Fruit fly (Drosophila melanogaster): ENCODE data around the gene Nup93-2.

Gene Nup93-2

DNA sequence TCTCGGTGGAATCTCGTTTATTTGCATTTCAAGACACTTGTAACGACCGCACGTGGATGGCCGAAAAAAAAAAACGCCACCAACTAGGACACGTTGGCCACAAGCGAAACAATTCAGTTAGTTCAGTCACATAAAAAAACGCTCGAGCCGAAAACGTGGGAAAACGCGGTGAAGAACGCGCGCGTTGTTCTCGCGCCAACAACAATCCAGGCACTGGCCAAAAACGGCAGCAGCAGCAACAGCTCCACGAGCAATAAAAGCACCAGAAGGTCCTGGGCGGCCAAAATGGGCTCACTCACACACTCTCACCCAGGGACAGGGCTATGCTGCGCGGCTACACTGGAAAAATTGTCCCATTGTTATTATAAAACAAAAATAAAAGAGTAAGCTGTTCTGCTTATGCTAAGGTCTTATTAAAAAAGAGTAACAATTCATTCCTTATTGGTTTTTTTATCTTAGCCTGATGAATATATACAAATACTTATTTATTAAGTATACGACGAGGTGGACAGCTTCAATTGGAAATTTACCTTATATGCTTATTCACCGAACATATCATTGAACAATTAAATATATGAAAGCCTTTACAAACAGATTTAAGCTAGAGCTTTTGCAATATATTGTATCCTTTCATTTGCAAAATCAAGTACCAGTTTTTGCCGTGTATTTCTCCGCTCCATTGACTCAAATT lies 22.8 kb downstream of the Nup93-2 start, which contains the start of gene btsz (continued):
- TF ChIP-seq Nf-YA (GFP tag; IDR thresholded peaks at IDR 0.05) (no peak), CG3847 (GFP tag; IDR thresholded peaks at IDR 0.05) (no peak), CG13123 (GFP tag; optimal IDR thresholded peaks at IDR 0.05) (no peak), CG12744 (GFP tag; optimal IDR thresholded peaks at IDR 0.05) (no peak), Hr51 (GFP tag; optimal IDR thresholded peaks at IDR 0.05) (peak in 1 of 2 experiments; percentile 60), CG15269 (tag; optimal IDR thresholded peaks at IDR 0.05) (peak; percentile 53), dimm (GFP tag; IDR thresholded peaks at IDR 0.05) (no peak), lilli (GFP tag; optimal IDR thresholded peaks at IDR 0.05) (peak; percentile 39), CG3281 (GFP tag; optimal IDR thresholded peaks at IDR 0.05) (peak; percentile 68), tna (GFP tag; IDR thresholded peaks at IDR 0.05; ENCODE audit: partially characterized antibody) (no peak), ind (GFP tag; optimal IDR thresholded peaks at IDR 0.05) (peak; percentile 44), sens-2 (GFP tag; IDR thresholded peaks at IDR 0.05) (no peak), Dek (tag; optimal IDR thresholded peaks at IDR 0.05) (peak; percentile 22), CG4328 (GFP tag; optimal IDR thresholded peaks at IDR 0.05) (peak; percentile 31), Blimp-1 (GFP tag; optimal IDR thresholded peaks at IDR 0.05) (no peak), CG30403 (GFP tag; optimal IDR thresholded peaks at IDR 0.05) (peak; percentile 66), CG6272 (GFP tag; IDR thresholded peaks at IDR 0.05) (no peak), zfh2 (GFP tag; optimal IDR thresholded peaks at IDR 0.05) (peak; percentile 5), CG4730 (GFP tag; IDR thresholded peaks at IDR 0.05) (no peak), BtbVII (GFP tag; optimal IDR thresholded peaks at IDR 0.05) (peak; percentile 49), CG15073 (GFP tag; optimal IDR thresholded peaks at IDR 0.05) (no peak), CG6689 (GFP tag; IDR thresholded peaks at IDR 0.05) (0 out of 2 replicates have a peak, but pooled peaks have one; percentile 31), unpg (GFP tag; optimal IDR thresholded peaks at IDR 0.05) (peak; percentile 5), CG10274 (GFP tag; optimal IDR thresholded peaks at IDR 0.05) (peak; percentile 9), sim (GFP tag; IDR thresholded peaks at IDR 0.05) (no peak), PHDP (tag; optimal IDR thresholded peaks at IDR 0.05) (peak; percentile 27), CG8281 (tag; optimal IDR thresholded peaks at IDR 0.05) (peak; percentile 11), CG3726 (GFP tag; IDR thresholded peaks at IDR 0.05) (no peak), CG13424 (tag; optimal IDR thresholded peaks at IDR 0.05) (peak; percentile 54), phol (tag; optimal IDR thresholded peaks at IDR 0.05) (peak; percentile 34), nerfin-2 (GFP tag; IDR thresholded peaks at IDR 0.05; ENCODE audit: partially characterized antibody) (no peak), CG4820 (GFP tag; optimal IDR thresholded peaks at IDR 0.05) (peak; percentile 15), dysf (GFP tag; IDR thresholded peaks at IDR 0.05) (peak; percentile 47; the same call in 2 of the 3 replicates), Fer3 (tag; optimal IDR thresholded peaks at IDR 0.05) (peak; percentile 10), CG1024 (GFP tag; IDR thresholded peaks at IDR 0.05) (no peak), crol (GFP tag; IDR thresholded peaks at IDR 0.05) (no peak), Fer1 (GFP tag; optimal IDR thresholded peaks at IDR 0.05) (peak; percentile 68), HLH4C (GFP tag; IDR thresholded peaks at IDR 0.05; ENCODE audit: partially characterized antibody) (no peak), NK7.1 (GFP tag; optimal IDR thresholded peaks at IDR 0.05) (no peak), Ravus (GFP tag; IDR thresholded peaks at IDR 0.05) (no peak), corto (GFP tag; optimal IDR thresholded peaks at IDR 0.05) (no peak), cwo (GFP tag; optimal IDR thresholded peaks at IDR 0.05) (peak; percentile 64), emc (GFP tag; optimal IDR thresholded peaks at IDR 0.05) (no peak), CG9437 (GFP tag; optimal IDR thresholded peaks at IDR 0.05) (peak; percentile 26), bcd (GFP tag; optimal IDR thresholded peaks at IDR 0.05) (peak; percentile 54), CG7786 (GFP tag; optimal IDR thresholded peaks at IDR 0.05) (no peak), Sin3A (optimal IDR thresholded peaks at IDR 0.05) (no peak), dan (GFP tag; IDR thresholded peaks at IDR 0.05) (no peak), Fer2 (tag; optimal IDR thresholded peaks at IDR 0.05) (peak; percentile 19), Ada2b (GFP tag; IDR thresholded peaks at IDR 0.05) (no peak)

Data from whole organism, embryonic.